Fruit fly (Drosophila melanogaster): ENCODE measurements around the gene CG4617.

DNA sequence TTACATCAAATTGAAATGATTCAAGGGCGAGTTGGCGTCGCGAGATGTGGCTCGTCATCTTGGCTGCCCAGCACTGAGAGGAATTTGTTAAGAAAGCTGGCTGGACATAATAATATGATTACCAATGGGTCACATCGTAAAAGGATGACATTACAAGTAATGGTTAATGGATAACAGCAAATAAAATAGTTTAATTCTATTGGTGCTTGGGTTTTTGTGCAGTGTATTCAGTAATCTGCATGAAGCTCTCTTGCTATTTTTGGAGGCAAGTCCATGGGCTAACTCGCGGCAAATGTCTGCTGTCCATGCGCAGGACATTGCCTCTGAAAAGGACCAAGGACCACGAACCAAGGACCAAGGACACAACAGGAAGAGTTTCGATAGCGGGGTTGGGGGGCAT, 37.5 kb upstream of the CG4617 start:
- TF ChIP-seq slp2 (GFP tag; optimal IDR thresholded peaks at IDR 0.05) (no peak), D19A (tag; optimal IDR thresholded peaks at IDR 0.05) (no peak), CG18764 (GFP tag; optimal IDR thresholded peaks at IDR 0.05) (no peak), CG8359 (GFP tag; optimal IDR thresholded peaks at IDR 0.05; ENCODE audit: borderline replicate concordance) (no peak), CG6654 (GFP tag; optimal IDR thresholded peaks at IDR 0.05) (no peak), CG6272 (GFP tag; IDR thresholded peaks at IDR 0.05) (no peak), pfk (GFP tag; optimal IDR thresholded peaks at IDR 0.05) (no peak)

Data from whole organism, embryonic.